Worm (Caenorhabditis elegans): Measurements from ENCODE around the gene srj-14.

srj-14 gene

ce11 chrV:7381008-7381407 is 11.5 kb downstream of the srj-14 start, which contains the start of gene C03G6.17:
Gene C03G6.17, minus strand, starts transcription at chrV:7381108.
- no peak for TF ChIP-seq sdc-2 (tag; optimal IDR thresholded peaks at IDR 0.05)
- no peak for TF ChIP-seq sox-4 (tag; optimal IDR thresholded peaks at IDR 0.05)
- TF ChIP-seq ahr-1 (tag; optimal IDR thresholded peaks at IDR 0.05), result no peak
- TF ChIP-seq K02D7.2 (tag; optimal IDR thresholded peaks at IDR 0.05), result no peak
- TF ChIP-seq hlh-13 (GFP tag; optimal IDR thresholded peaks at IDR 0.05), result no peak
- TF ChIP-seq eyg-1 (tag; optimal IDR thresholded peaks at IDR 0.05), result no peak
- TF ChIP-seq ttx-3 (tag; optimal IDR thresholded peaks at IDR 0.05), result no peak
- no peak for TF ChIP-seq fkh-10 (GFP tag; optimal IDR thresholded peaks at IDR 0.05)
- TF ChIP-seq hlh-8 (tag; optimal IDR thresholded peaks at IDR 0.05), result no peak
- no peak for TF ChIP-seq elt-4 (tag; optimal IDR thresholded peaks at IDR 0.05)
- TF ChIP-seq pax-1 (tag; optimal IDR thresholded peaks at IDR 0.05), result no peak
- TF ChIP-seq ama-1 (optimal IDR thresholded peaks at IDR 0.05), result no peak
- no peak for TF ChIP-seq lim-6 (tag; optimal IDR thresholded peaks at IDR 0.05)
- no peak for TF ChIP-seq sox-2 (GFP tag; IDR thresholded peaks at IDR 0.05)
- TF ChIP-seq Y22D7AL.16 (tag; optimal IDR thresholded peaks at IDR 0.05), result no peak
- TF ChIP-seq madf-2 (tag; optimal IDR thresholded peaks at IDR 0.05), result no peak
- TF ChIP-seq ref-2 (tag; optimal IDR thresholded peaks at IDR 0.05), result no peak
- no peak for TF ChIP-seq F13H6.1 (tag; optimal IDR thresholded peaks at IDR 0.05)

ce11 chrV:7386052-7386573 is 16.6 kb downstream of the srj-14 start, which contains the start of gene srp-6:
Gene srp-6, minus strand, starts transcription at chrV:7386102.
- TF ChIP-seq sdc-2 (tag; optimal IDR thresholded peaks at IDR 0.05), result no peak
- no peak for TF ChIP-seq T23F11.4 (GFP tag; optimal IDR thresholded peaks at IDR 0.05)
- TF ChIP-seq elt-2 (tag; optimal IDR thresholded peaks at IDR 0.05), result no peak
- no peak for TF ChIP-seq ets-4 (tag; optimal IDR thresholded peaks at IDR 0.05)
- TF ChIP-seq mec-3 (tag; optimal IDR thresholded peaks at IDR 0.05; ENCODE audit: borderline replicate concordance), result no peak

- TF ChIP-seq che-1 (tag; optimal IDR thresholded peaks at IDR 0.05) (no peak), npax-4 (tag; optimal IDR thresholded peaks at IDR 0.05) (no peak), ztf-16 (tag; optimal IDR thresholded peaks at IDR 0.05) (no peak), gmeb-2 (tag; optimal IDR thresholded peaks at IDR 0.05) (no peak), sdc-2 (tag; optimal IDR thresholded peaks at IDR 0.05) (no peak), K09A11.1 (tag; optimal IDR thresholded peaks at IDR 0.05; ENCODE audit: insufficient read depth) (no peak), ceh-19 (GFP tag; optimal IDR thresholded peaks at IDR 0.05) (no peak), unc-86 (tag; optimal IDR thresholded peaks at IDR 0.05) (no peak), ceh-14 (tag; optimal IDR thresholded peaks at IDR 0.05) (no peak), unc-42 (tag; optimal IDR thresholded peaks at IDR 0.05) (no peak), elt-4 (tag; optimal IDR thresholded peaks at IDR 0.05) (no peak), fkh-6 (tag; optimal IDR thresholded peaks at IDR 0.05) (no peak), nfya-1 (tag; optimal IDR thresholded peaks at IDR 0.05) (no peak), ceh-6 (GFP tag; optimal IDR thresholded peaks at IDR 0.05) (no peak), rnt-1 (tag; optimal IDR thresholded peaks at IDR 0.05) (no peak)
These were observed 18.2 kb downstream of the srj-14 start, which contains the start of gene C02H6.3 for ce11 chrV:7387755-7388154. Gene C02H6.3, minus strand, starts transcription at chrV:7387855.

ce11 chrV:7389771-7390170 is 20.3 kb downstream of the srj-14 start, which contains the start of gene C02H6.1:
Gene C02H6.1, minus strand, starts transcription at chrV:7389871.
- TF ChIP-seq gmeb-2 (tag; optimal IDR thresholded peaks at IDR 0.05), result no peak
- no peak for TF ChIP-seq K02D7.2 (tag; optimal IDR thresholded peaks at IDR 0.05)
- TF ChIP-seq tbx-2 (tag; optimal IDR thresholded peaks at IDR 0.05), result no peak
- no peak for TF ChIP-seq tbx-7 (tag; optimal IDR thresholded peaks at IDR 0.05)
- TF ChIP-seq T23F11.4 (GFP tag; optimal IDR thresholded peaks at IDR 0.05), result no peak
- no peak for TF ChIP-seq mec-3 (tag; optimal IDR thresholded peaks at IDR 0.05; ENCODE audit: borderline replicate concordance)
- no peak for TF ChIP-seq ceh-31 (tag; optimal IDR thresholded peaks at IDR 0.05)
- TF ChIP-seq hlh-15 (tag; optimal IDR thresholded peaks at IDR 0.05), result no peak
- TF ChIP-seq pag-3 (tag; optimal IDR thresholded peaks at IDR 0.05; ENCODE audit: borderline replicate concordance), result no peak
- no peak for TF ChIP-seq unc-3 (GFP tag; conservative IDR thresholded peaks at IDR 0.05)
- no peak for TF ChIP-seq unc-3 (tag; optimal IDR thresholded peaks at IDR 0.05)
- TF ChIP-seq lin-11 (tag; optimal IDR thresholded peaks at IDR 0.05), result no peak
- TF ChIP-seq sox-2 (GFP tag; IDR thresholded peaks at IDR 0.05), result no peak
- TF ChIP-seq Y22D7AL.16 (tag; optimal IDR thresholded peaks at IDR 0.05), result no peak
- no peak for TF ChIP-seq fkh-10 (GFP tag; optimal IDR thresholded peaks at IDR 0.05)
- no peak for TF ChIP-seq eyg-1 (tag; optimal IDR thresholded peaks at IDR 0.05)
